Fruit fly (Drosophila melanogaster): ENCODE measurements around the gene CG13305.

DNA sequence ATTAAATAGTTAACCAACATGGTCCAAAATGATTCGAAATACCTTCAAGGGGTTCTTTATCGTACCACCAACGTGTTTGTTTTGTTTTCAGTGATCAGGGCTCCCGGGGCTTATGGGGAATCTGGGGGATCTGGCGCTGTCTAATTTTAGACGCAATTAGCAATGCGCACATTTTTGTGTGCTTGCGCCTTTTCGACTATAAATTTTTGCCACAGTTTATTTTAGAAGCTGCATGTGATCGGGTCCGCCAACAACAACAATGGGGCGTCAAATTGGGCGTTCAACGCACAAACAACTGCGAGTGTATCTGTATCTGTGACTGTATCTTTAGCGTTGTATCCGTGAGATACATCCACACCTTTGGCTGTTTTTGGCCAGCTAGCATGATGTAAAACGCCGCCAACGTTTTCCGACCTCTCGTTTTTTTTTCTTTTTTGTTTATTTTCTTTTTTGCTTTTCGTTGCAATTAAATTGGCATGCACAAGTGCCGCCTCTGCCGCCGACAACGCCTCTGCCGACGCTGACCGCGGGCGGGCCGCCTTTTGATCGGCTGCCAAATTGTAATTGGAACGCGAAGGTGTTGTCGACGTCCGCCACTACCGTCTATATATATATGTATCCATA, 26.9 kb upstream of the CG13305 start:
- TF ChIP-seq Camta (GFP tag; optimal IDR thresholded peaks at IDR 0.05) = no peak
- TF ChIP-seq Hmx (GFP tag; optimal IDR thresholded peaks at IDR 0.05) = no peak
- TF ChIP-seq Sry-δ (GFP tag; optimal IDR thresholded peaks at IDR 0.05) = no peak
